Fruit fly (Drosophila melanogaster) whole organism, larva: ENCODE data around the gene sno.

Experiments used
- noc ChIP-seq: fragments of 200-800 bp; sonication (Bioruptor generic); optimal IDR thresholded peaks from 3 replicates; lab custom pipeline; 2019; ENCODE audit warnings: missing biosample characterization, mild to moderate bottlenecking, missing genetic modification characterization, moderate library complexity

Gene sno

DNA sequence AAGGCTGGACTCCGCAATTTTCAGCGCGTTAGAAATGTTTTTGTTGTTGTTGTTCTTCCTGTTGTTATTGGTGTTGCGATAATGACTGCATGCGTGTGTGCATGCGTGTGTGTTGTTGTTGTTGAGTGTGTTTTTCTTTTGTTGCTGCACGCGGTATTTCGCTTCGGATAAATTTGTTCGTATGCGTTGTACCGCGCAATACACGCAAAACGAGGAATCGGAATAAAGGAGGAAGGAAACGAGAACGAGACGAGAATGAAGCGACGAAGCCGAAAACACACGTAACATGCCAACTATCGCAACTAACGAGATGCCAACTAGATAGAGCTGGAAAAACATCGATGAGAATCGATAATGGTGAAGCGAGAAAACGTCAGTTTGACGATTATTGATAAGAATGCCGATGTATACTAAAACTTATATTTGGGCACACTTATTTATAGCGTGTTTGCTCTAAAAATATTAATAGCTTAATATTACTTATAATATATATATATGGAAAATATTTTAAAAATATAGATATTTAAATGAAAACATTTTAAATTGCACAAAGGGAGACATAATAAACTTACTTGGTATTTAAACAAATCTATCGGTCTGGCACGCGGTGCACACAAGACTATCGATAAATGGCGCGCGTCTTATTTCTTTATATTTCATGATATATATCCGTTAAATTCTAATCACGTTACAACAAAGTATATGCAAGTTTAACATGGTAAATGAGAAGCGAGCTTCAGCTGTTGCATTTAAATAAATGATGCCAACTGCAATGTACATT lies at the start of gene sno:
TSS of gene sno (minus strand) at position 318 of the 781 bp plus-strand sequence.
- no peak for TF ChIP-seq noc (tag; lab: Kevin White, UChicago)

DNA sequence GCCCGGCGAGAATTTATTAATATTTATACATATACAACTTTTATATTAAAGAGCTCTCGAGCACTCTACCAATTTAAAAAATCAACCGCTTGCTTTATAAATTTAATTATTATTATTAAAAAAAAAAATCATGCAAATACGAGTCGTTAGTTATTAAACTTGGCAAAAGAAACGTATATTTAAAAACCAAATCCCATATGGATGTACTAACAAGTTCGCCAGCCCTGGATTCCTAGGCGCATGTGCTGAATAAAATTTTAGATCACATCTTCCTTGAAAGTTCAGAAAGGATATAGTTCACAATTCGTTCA lies 47.2 kb upstream of the sno start, which contains the start of gene comt:
TSS of gene comt (plus strand) at position 265 of the 311 bp plus-strand sequence.
- TF ChIP-seq noc (tag; lab: Kevin White, UChicago): no peak

dm6 chrX:13258048-13258756 lies 46.7 kb upstream of the sno start, which contains the start of the genes mew and CG15742:
Gene mew (minus strand): TSS chrX:13258490.
Gene CG15742 (minus strand): TSS chrX:13258495.
- TF ChIP-seq noc (tag; lab: Kevin White, UChicago): no peak

DNA sequence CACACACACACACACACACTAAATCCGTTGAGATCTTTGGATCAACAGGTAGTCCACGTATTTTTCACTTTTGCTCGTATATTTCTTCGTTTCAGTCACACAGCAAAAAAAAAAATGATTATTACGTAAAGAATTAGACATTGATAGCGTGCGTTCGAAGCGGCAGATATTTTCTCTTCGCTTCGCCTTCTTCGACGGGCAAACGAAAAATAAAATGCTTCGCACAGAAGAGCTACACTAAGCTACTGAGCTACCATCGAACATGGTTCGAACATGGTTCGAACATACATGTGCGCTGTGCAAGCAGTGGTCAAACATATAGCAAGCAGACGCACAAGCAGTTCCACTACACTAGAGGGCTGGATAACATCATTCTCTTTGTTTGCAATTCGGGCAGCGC lies 45.5 kb upstream of the sno start:
- TF ChIP-seq noc (tag; lab: Kevin White, UChicago): no peak

DNA sequence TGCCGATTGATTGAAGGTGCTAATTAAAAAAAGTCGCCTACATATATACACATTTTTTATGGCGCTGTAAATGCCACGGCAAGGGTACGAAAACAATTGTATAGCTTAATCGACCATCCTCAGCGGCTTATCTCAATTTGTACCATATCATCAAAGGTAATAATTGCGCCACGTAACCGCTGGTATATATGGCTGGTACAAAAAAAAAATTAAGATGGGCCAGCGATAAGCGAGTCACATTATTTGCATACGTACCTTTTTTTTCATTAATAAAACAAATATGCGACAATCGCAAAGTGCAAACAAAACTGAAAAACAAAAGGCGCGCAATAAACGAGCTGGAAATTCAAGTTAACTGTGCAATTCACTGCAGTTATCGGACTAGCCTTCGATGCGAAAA lies 43.0 kb upstream of the sno start:
- no peak for TF ChIP-seq noc (tag; lab: Kevin White, UChicago)

- peak; percentile 1 for TF ChIP-seq noc (tag; lab: Kevin White, UChicago)
These were observed 41.7 kb upstream of the sno start for dm6 chrX:13253062-13253724.

dm6 chrX:13251310-13251709 lies 39.8 kb upstream of the sno start:
- TF ChIP-seq noc (tag; lab: Kevin White, UChicago): peak; percentile 86

DNA sequence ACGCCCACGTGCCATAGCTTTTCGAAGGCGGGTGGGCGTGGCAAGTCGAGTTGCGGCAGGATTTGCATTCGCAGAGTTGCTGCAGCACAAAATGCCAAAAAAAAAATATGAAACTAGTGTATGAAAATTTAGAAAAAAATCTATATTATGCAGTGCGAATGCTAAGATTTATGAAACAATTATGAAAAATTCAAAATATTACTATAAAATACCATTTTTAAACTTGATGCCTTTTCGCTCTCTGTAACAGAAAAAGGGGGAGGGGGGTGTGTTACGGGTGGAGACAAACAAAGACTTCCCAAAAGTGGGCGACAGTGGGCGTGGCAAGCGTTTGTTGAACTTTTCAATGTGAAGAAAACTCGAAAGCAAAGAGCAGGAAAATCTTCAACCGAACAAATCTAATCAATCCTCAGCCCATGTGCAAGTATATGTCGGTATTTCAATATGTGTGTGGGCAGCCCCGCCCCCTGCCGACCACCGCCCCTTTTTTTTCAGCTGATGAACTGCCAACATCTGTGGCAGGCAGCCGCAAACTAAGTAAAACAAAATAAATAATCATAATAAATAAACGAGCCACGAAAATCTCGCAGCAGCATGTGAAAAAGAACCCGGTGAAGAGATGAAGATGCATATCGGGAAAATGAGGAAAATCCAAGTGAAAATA lies 38.4 kb upstream of the sno start:
- no peak for TF ChIP-seq noc (tag; lab: Kevin White, UChicago)

DNA sequence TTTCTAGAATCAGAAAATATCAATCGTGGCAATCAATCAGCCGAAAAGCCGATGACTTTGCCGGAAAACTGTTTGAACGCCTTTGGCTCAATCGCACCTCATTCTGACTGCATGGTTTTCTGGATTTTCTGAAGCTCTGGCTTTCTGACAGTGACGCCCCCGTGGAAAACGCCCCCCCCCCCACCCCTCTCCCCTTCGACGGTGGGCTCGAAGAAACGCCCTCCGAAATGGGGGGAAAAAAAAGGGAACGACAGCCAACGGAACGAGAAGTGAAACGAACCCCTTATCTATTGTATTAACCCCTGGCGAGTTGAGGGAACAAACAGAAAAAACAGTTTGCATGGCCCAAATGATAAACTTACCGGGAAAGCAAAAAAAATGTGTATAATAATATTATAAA lies 37.0 kb upstream of the sno start:
- TF ChIP-seq noc (tag; lab: Kevin White, UChicago): no peak

DNA sequence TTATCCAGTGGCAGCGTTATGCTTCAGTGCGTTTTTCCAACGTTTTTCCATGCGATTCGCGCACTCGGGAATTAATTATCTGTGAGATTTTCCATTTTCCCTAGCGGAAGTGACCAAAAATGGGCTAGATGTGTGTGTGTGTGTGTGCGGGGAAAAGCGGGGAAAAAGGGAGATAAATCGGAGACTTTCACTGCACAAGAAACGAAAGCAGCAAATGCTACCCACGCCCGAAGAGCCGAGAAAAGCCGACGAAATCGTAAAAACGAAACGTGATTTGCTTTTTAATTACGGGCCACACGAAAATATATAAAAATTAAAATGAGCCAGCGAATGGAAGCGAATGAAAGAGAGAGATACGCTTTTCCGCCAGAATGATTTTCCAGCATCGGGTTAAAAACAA lies 36.3 kb upstream of the sno start:
- no peak for TF ChIP-seq noc (tag; lab: Kevin White, UChicago)

DNA sequence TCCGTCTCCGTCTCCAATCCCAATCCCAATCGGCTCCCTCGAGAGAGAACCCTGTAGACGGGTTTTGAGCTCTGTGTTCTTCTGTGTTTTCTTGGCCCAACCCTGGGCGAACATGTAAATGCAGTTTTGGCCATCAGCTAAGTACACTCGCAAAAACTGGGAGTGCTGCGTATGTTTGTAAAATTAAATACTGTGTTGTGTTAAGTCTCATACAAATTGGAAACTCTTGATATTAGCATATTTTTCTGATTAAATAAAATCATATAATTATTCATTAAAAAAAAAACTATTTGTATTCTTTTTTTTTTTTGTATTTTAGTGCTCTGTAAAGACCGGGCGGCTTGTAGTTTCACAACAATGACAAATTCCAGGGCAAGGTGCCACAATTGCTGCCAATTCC lies 34.3 kb upstream of the sno start:
- TF ChIP-seq noc (tag; lab: Kevin White, UChicago): no peak

- TF ChIP-seq noc (tag; lab: Kevin White, UChicago): no peak
These were observed 33.0 kb upstream of the sno start for dm6 chrX:13244462-13244861.

DNA sequence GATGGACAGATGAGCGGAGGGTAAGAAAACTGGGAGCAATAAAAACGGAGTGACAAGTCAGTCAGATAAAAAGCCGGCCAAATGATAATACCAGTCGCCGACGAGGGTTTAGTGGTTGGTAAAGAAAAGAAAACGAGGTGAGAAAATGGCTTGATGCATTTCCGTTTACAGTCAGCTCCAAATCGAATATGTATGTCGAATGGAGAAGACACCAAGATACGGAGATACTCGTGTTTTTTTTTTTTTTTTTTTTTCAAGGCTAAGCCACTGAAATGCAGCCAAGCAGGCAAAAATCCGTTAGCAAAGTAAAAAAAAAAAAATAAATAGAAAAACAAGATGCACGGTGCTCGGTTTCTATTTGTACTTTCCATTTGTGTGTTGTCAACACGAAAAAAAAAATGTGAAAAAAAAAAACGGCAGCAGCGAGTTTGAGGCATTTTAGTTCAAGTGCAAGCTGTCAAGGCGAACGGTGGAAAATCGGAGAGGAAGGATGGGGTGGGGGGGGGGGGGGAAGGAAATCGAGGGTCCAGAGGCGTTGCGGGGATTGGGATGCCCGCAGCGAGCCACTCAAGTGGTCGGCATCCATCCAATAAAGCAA lies 32.4 kb upstream of the sno start:
- no peak for TF ChIP-seq noc (tag; lab: Kevin White, UChicago)

DNA sequence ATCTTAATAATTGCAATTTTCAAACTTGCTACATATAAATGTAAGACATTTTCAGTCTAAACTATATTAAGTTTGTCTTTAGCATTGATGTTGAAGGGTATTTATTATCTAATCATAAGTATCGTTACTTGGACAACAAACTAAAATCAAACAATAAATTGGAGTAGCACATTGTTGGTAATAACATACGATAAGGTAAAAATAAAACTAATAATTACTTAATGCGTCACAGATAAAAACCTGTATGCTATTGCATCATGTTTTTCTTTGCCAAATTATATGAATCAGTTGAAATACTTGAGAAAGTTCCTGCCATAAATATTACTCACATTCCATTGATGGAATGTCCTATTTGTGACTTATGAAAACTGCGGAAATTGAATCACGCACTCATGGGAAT lies 29.3 kb upstream of the sno start:
- no peak for TF ChIP-seq noc (tag; lab: Kevin White, UChicago)

DNA sequence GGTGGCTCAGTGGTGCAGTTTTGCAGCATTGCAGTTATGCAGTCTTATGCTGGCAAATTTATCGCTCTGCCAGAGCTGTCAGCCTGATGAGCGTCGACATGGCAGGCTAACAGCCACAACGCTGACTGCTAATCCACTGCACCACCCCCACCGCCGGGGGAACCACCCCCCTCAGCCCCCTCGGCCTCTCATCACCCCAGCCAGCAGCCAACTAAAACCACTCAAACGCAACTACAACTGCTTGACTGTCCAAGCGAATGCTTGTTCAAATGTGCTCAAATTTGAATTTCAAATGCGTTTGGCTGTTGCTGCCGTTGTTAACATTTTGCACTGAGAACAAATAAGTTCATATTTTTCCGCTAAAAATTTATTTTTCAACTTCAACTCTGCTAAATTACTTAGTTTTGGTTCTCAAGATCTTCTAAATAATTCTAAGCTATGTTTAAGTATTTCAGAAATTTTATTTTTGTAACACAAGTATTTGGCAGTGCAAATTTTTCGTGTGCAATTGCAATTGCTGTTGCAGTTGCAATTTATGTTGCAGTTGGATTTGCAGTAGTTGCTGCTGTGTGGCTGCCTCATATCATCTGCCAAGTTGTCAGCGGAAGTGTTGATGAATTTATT lies 26.9 kb upstream of the sno start:
- TF ChIP-seq noc (tag; lab: Kevin White, UChicago): no peak
